Fruit fly (Drosophila melanogaster) whole organism, embryonic: ENCODE data around the gene CG2898.
A peak's percentile ranks its signal among the peaks of the same experiment; 100 is the strongest.

Experiments
- Abd-B ChIP-seq: fragments of 200-800 bp; sonication (Bioruptor generic); optimal IDR thresholded peaks from 2 replicates; lab custom pipeline; 2018; ENCODE audit warnings: missing biosample characterization, mild to moderate bottlenecking, missing genetic modification characterization, moderate library complexity
- Antp ChIP-seq: fragments of 200-800 bp; sonication (Bioruptor generic); optimal IDR thresholded peaks from 3 replicates; lab custom pipeline; 2016; ENCODE audit warnings: missing biosample characterization, missing genetic modification characterization
- Atf6 ChIP-seq: fragments of 200-800 bp; sonication (Bioruptor generic); IDR thresholded peaks from 2 replicates; pipeline ENCODE4 v1.3.6; 2022; ENCODE audit warnings: missing biosample characterization, missing genetic modification characterization
- CG10209 ChIP-seq: fragments of 200-800 bp; sonication (Bioruptor generic); optimal IDR thresholded peaks from 3 replicates; lab custom pipeline; 2017; ENCODE audit warnings: missing biosample characterization, mild to moderate bottlenecking, missing genetic modification characterization, missing genetic modification reagents
- CG11456 ChIP-seq: fragments of 200-800 bp; sonication (Bioruptor generic); IDR thresholded peaks from 3 replicates; pipeline ENCODE4 v1.3.6; 2022; ENCODE audit warnings: missing biosample characterization, missing genetic modification characterization
- CG13287 ChIP-seq: fragments of 200-800 bp; sonication (Bioruptor generic); IDR thresholded peaks from 2 replicates; pipeline ENCODE4 v1.3.6; 2022; ENCODE audit warnings: missing biosample characterization, missing genetic modification characterization; ENCODE audit not compliant: partially characterized antibody
- CG15514 ChIP-seq: fragments of 200-800 bp; sonication (Bioruptor generic); optimal IDR thresholded peaks from 3 replicates; lab custom pipeline; 2017; ENCODE audit warnings: missing biosample characterization, missing genetic modification characterization, mild to moderate bottlenecking, moderate library complexity, missing genetic modification reagents
- CG1603 ChIP-seq: fragments of 200-800 bp; sonication (Bioruptor generic); optimal IDR thresholded peaks from 2 replicates; lab custom pipeline; 2019; ENCODE audit warnings: missing biosample characterization, mild to moderate bottlenecking, missing genetic modification characterization, moderate library complexity
- CG17361 ChIP-seq: fragments of 200-800 bp; sonication (Bioruptor generic); IDR thresholded peaks from 3 replicates; pipeline ENCODE4 v1.3.6; 2022; ENCODE audit warnings: missing biosample characterization, missing genetic modification characterization
- CG18599 ChIP-seq: fragments of 200-800 bp; sonication (Bioruptor generic); optimal IDR thresholded peaks from 3 replicates; lab custom pipeline; 2017; ENCODE audit warnings: missing biosample characterization, missing genetic modification characterization, mild to moderate bottlenecking, moderate library complexity, missing genetic modification reagents
- CG30431 ChIP-seq: fragments of 200-800 bp; sonication (Bioruptor generic); optimal IDR thresholded peaks from 2 replicates; lab custom pipeline; 2017; ENCODE audit warnings: missing biosample characterization, missing genetic modification characterization
- CG42726 ChIP-seq: fragments of 200-800 bp; sonication (Bioruptor generic); IDR thresholded peaks from 2 replicates; pipeline ENCODE4 v1.3.6; 2022; ENCODE audit warnings: missing biosample characterization, missing genetic modification characterization; ENCODE audit not compliant: partially characterized antibody
- CG43689 ChIP-seq: fragments of 200-800 bp; sonication (Bioruptor generic); IDR thresholded peaks from 2 replicates; pipeline ENCODE4 v1.3.6; 2022; ENCODE audit warnings: missing biosample characterization, missing genetic modification characterization
- CG4424 ChIP-seq: fragments of 200-800 bp; sonication (Bioruptor generic); optimal IDR thresholded peaks from 3 replicates; lab custom pipeline; 2016; ENCODE audit warnings: missing biosample characterization, missing genetic modification characterization
- CG5180 ChIP-seq: fragments of 200-800 bp; sonication (Bioruptor generic); optimal IDR thresholded peaks from 3 replicates; lab custom pipeline; 2017; ENCODE audit warnings: missing biosample characterization, missing genetic modification characterization, mild to moderate bottlenecking, moderate library complexity, missing genetic modification reagents
- CG7556 ChIP-seq: fragments of 200-800 bp; sonication (Bioruptor generic); optimal IDR thresholded peaks from 2 replicates; lab custom pipeline; 2017; ENCODE audit warnings: missing biosample characterization, mild to moderate bottlenecking, missing genetic modification characterization
- CG8478 ChIP-seq: fragments of >200 bp; optimal IDR thresholded peaks from 2 replicates; lab custom pipeline; 2018
- CG8944 ChIP-seq: fragments of 200-800 bp; sonication (Bioruptor generic); optimal IDR thresholded peaks from 3 replicates; lab custom pipeline; 2016; ENCODE audit warnings: missing biosample characterization, missing genetic modification characterization
- CG9932 ChIP-seq: fragments of 200-800 bp; sonication (Bioruptor generic); IDR thresholded peaks from 2 replicates; pipeline ENCODE4 v1.3.6; 2022; ENCODE audit warnings: missing biosample characterization, missing genetic modification characterization
- Dad ChIP-seq: fragments of 200-800 bp; sonication (Bioruptor generic); optimal IDR thresholded peaks from 3 replicates; lab custom pipeline; 2016; ENCODE audit warnings: missing biosample characterization, missing genetic modification characterization
- HLH3B ChIP-seq: fragments of 200-800 bp; sonication (Bioruptor generic); IDR thresholded peaks from 2 replicates; pipeline ENCODE4 v1.3.6; 2022; ENCODE audit warnings: missing biosample characterization, missing genetic modification characterization
- HLH54F ChIP-seq: fragments of 200-800 bp; sonication (Bioruptor generic); optimal IDR thresholded peaks from 3 replicates; lab custom pipeline; 2016; ENCODE audit warnings: missing biosample characterization, missing genetic modification characterization
- Hr3 ChIP-seq: fragments of 200-800 bp; sonication (Bioruptor generic); optimal IDR thresholded peaks from 3 replicates; lab custom pipeline; 2016; ENCODE audit warnings: missing biosample characterization, missing genetic modification characterization
- Hr51 ChIP-seq, 2 experiments: fragments of 200-800 bp; sonication (Bioruptor generic); optimal IDR thresholded peaks; 2 replicates in 1 of 2; 3 replicates in 1 of 2; lab custom pipeline; 2016 to 2018; ENCODE audit warnings: missing biosample characterization in 2 of 2, missing genetic modification characterization in 2 of 2, mild to moderate bottlenecking in 1 of 2, moderate library complexity in 1 of 2
- Hr78 ChIP-seq, 2 experiments: fragments of 200-800 bp in 1 of 2; fragments of >200 bp in 1 of 2; sonication (Bioruptor generic) in 1 of 2; optimal IDR thresholded peaks; 2 replicates each; lab custom pipeline; 2017 to 2019; ENCODE audit warnings: missing biosample characterization in 2 of 2, missing genetic modification characterization in 2 of 2, mild to moderate bottlenecking in 1 of 2, moderate library complexity in 1 of 2
- Jarid2 ChIP-seq: fragments of 200-800 bp; sonication (Bioruptor generic); optimal IDR thresholded peaks from 3 replicates; lab custom pipeline; 2017; ENCODE audit warnings: mild to moderate bottlenecking, missing biosample characterization, missing genetic modification reagents, missing genetic modification characterization
- MESR4 ChIP-seq: fragments of 200-800 bp; sonication (Bioruptor generic); optimal IDR thresholded peaks from 2 replicates; lab custom pipeline; 2018; ENCODE audit warnings: missing biosample characterization, mild to moderate bottlenecking, missing genetic modification characterization, moderate library complexity
- Nf-YC ChIP-seq: fragments of 200-800 bp; optimal IDR thresholded peaks from 3 replicates; lab custom pipeline; 2019; ENCODE audit warnings: missing biosample characterization, mild to moderate bottlenecking, missing genetic modification characterization, moderate library complexity
- Ptx1 ChIP-seq: fragments of 200-800 bp; sonication (Bioruptor generic); IDR thresholded peaks from 2 replicates; pipeline ENCODE4 v1.3.6; 2022; ENCODE audit warnings: missing biosample characterization, missing genetic modification characterization
- TFAM ChIP-seq: fragments of 200-800 bp; sonication (Bioruptor generic); optimal IDR thresholded peaks from 2 replicates; lab custom pipeline; 2017; ENCODE audit warnings: missing biosample characterization, missing genetic modification characterization, inconsistent platforms
- amos ChIP-seq: fragments of 200-800 bp; sonication (Bioruptor generic); IDR thresholded peaks from 2 replicates; pipeline ENCODE4 v1.3.6; 2022; ENCODE audit warnings: missing biosample characterization, missing genetic modification characterization; ENCODE audit not compliant: partially characterized antibody
- ash1 ChIP-seq: fragments of 200-800 bp; sonication (Bioruptor generic); optimal IDR thresholded peaks from 2 replicates; lab custom pipeline; 2018; ENCODE audit warnings: missing biosample characterization, mild to moderate bottlenecking, missing genetic modification characterization
- az2 ChIP-seq: fragments of 200-800 bp; sonication (Bioruptor generic); optimal IDR thresholded peaks from 3 replicates; lab custom pipeline; 2016; ENCODE audit warnings: missing biosample characterization, missing genetic modification characterization
- emc ChIP-seq: fragments of 200-800 bp; sonication (Bioruptor generic); optimal IDR thresholded peaks from 2 replicates; lab custom pipeline; 2016; ENCODE audit warnings: missing biosample characterization, missing genetic modification characterization
- ems ChIP-seq: fragments of 200-800 bp; sonication (Bioruptor generic); optimal IDR thresholded peaks from 3 replicates; lab custom pipeline; 2016; ENCODE audit warnings: missing biosample characterization, missing genetic modification characterization
- fd102C ChIP-seq: fragments of 200-800 bp; sonication (Bioruptor generic); optimal IDR thresholded peaks from 2 replicates; lab custom pipeline; 2018; ENCODE audit warnings: missing biosample characterization, mild to moderate bottlenecking, missing genetic modification characterization, moderate library complexity
- h ChIP-seq: fragments of >200 bp; optimal IDR thresholded peaks from 2 replicates; lab custom pipeline; 2017
- lov ChIP-seq, 2 experiments: fragments of 200-800 bp in 1 of 2; fragments of >200 bp in 1 of 2; sonication (Bioruptor generic) in 1 of 2; IDR thresholded peaks in 1 of 2; optimal IDR thresholded peaks in 1 of 2; 2 replicates in 1 of 2; 3 replicates in 1 of 2; pipeline versions ENCODE4 v1.3.6 to Lab custom; 2017 to 2022; ENCODE audit warnings: missing biosample characterization in 1 of 2, missing genetic modification characterization in 1 of 2
- luna ChIP-seq: fragments of 200-800 bp; sonication (Bioruptor generic); optimal IDR thresholded peaks from 2 replicates; lab custom pipeline; 2016; ENCODE audit warnings: missing biosample characterization, missing genetic modification characterization
- nau ChIP-seq: fragments of 200-800 bp; sonication (Bioruptor generic); optimal IDR thresholded peaks from 3 replicates; lab custom pipeline; 2017; ENCODE audit warnings: missing biosample characterization, mild to moderate bottlenecking, missing genetic modification characterization, missing genetic modification reagents
- nerfin-1 ChIP-seq: fragments of 200-800 bp; sonication (Bioruptor generic); optimal IDR thresholded peaks from 3 replicates; lab custom pipeline; 2019; ENCODE audit warnings: missing biosample characterization, mild to moderate bottlenecking, missing genetic modification characterization, moderate library complexity
- p53 ChIP-seq: fragments of 200-800 bp; sonication (Bioruptor generic); optimal IDR thresholded peaks from 2 replicates; lab custom pipeline; 2016; ENCODE audit warnings: missing biosample characterization, missing genetic modification characterization
- so ChIP-seq: fragments of 200-800 bp; sonication (Bioruptor generic); IDR thresholded peaks from 3 replicates; pipeline ENCODE4 v1.3.6; 2022; ENCODE audit warnings: missing biosample characterization, missing genetic modification characterization
- stwl ChIP-seq: fragments of 200-800 bp; sonication (Bioruptor generic); optimal IDR thresholded peaks from 3 replicates; lab custom pipeline; 2018; ENCODE audit warnings: missing biosample characterization, mild to moderate bottlenecking, missing genetic modification characterization, moderate library complexity
- yki ChIP-seq: fragments of >200 bp; optimal IDR thresholded peaks from 3 replicates; lab custom pipeline; 2018
- zen ChIP-seq: fragments of 200-800 bp; sonication (Bioruptor generic); optimal IDR thresholded peaks from 3 replicates; lab custom pipeline; 2018; ENCODE audit warnings: missing biosample characterization, mild to moderate bottlenecking, missing genetic modification characterization, moderate library complexity
- zen2 ChIP-seq: fragments of 200-800 bp; sonication (Bioruptor generic); IDR thresholded peaks from 3 replicates; pipeline ENCODE4 v1.3.6; 2022; ENCODE audit warnings: missing biosample characterization, missing genetic modification characterization; ENCODE audit not compliant: partially characterized antibody
- zf30C ChIP-seq: fragments of 200-800 bp; sonication (Bioruptor generic); optimal IDR thresholded peaks from 3 replicates; lab custom pipeline; 2018; ENCODE audit warnings: missing biosample characterization, mild to moderate bottlenecking, missing genetic modification characterization
- zfh1 ChIP-seq: fragments of 200-800 bp; sonication (Bioruptor generic); IDR thresholded peaks from 3 replicates; pipeline ENCODE4 v1.3.6; 2022; ENCODE audit warnings: missing biosample characterization, missing genetic modification characterization

Gene CG2898

DNA sequence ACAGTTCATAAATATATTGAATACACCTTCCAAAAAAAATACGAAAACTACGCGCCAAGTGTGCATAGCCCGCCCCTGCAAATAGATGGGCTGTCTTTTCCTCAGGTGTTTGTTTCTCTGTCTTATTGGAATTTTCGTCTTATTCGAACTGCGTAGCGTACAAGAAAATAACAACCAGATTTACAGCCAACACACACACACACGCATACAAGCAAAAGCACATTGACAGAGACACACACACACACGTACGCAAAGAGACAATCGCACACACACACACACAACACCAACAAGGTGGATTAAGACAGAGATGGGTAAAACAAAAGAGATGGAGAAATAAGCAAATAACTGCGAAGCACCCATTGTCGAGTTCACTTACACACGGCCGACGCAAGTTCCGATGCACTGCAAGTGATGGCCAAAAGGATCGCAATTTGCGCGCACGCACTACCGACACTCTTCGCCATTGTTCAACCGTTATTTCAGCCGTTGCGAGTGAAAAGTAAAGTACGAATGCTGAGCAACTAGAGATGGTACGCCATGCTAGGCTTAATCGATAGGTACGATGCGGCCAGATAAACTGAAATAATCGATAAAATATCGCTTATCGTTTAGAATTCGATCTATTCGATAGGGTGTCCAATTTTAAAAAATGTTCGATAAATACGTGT is 9.3 kb upstream of the CG2898 start (continued):
- TF ChIP-seq Abd-B (GFP tag; lab: Kevin White, UChicago) (no peak), zen (tag; lab: Kevin White, UChicago) (no peak), h (lab: Kevin White, UChicago) (no peak), CG42726 (peak; percentile 90), CG7556 (peak; percentile 1), Hr3 (GFP tag; lab: Kevin White, UChicago) (no peak), CG30431 (GFP tag; lab: Kevin White, UChicago) (no peak), CG1603 (peak; percentile 82), CG13287 (GFP tag; lab: Robert Waterston, UW) (peak; percentile 91), HLH54F (GFP tag; lab: Kevin White, UChicago) (no peak), CG9932 (GFP tag; lab: Robert Waterston, UW) (peak; percentile 33; the same call in 1 of the 2 replicates), Hr78 (GFP tag; optimal IDR thresholded peaks at IDR 0.05; lab: Kevin White, UChicago) (no peak), Atf6 (GFP tag; lab: Robert Waterston, UW) (peak; percentile 18; the same call in 1 of the 2 replicates), nau (GFP tag; lab: Kevin White, UChicago) (no peak), CG18599 (GFP tag; lab: Kevin White, UChicago) (no peak), Antp (GFP tag; lab: Kevin White, UChicago) (no peak), az2 (GFP tag; lab: Kevin White, UChicago) (no peak), zf30C (no peak), CG5180 (GFP tag; lab: Kevin White, UChicago) (no peak), emc (GFP tag; lab: Kevin White, UChicago) (no peak), yki (lab: Kevin White, UChicago) (no peak), lov (optimal IDR thresholded peaks at IDR 0.05; lab: Kevin White, UChicago) (no peak), lov (GFP tag; IDR thresholded peaks at IDR 0.05; lab: Robert Waterston, UW) (no peak), Nf-YC (tag; lab: Kevin White, UChicago) (peak; percentile 46), luna (GFP tag; lab: Kevin White, UChicago) (no peak), HLH3B (GFP tag; lab: Robert Waterston, UW) (no peak), p53 (no peak), Hr51 (GFP tag; optimal IDR thresholded peaks at IDR 0.05; lab: Kevin White, UChicago) (peak; percentile 0 to 12), zen2 (GFP tag; lab: Robert Waterston, UW) (peak; percentile 87), zfh1 (0 out of 3 replicates have a peak, but pooled peaks have one; percentile 37), MESR4 (GFP tag; lab: Kevin White, UChicago) (peak; percentile 87), ash1 (GFP tag; lab: Kevin White, UChicago) (no peak), CG17361 (peak; percentile 21; the same call in 1 of the 3 replicates), CG4424 (no peak), ems (GFP tag; lab: Kevin White, UChicago) (no peak), CG15514 (GFP tag; lab: Kevin White, UChicago) (peak; percentile 46), stwl (peak; percentile 76), so (GFP tag; lab: Robert Waterston, UW) (no peak), Ptx1 (0 out of 2 replicates have a peak, but pooled peaks have one; percentile 11), Dad (GFP tag; lab: Kevin White, UChicago) (no peak), CG8944 (GFP tag; lab: Kevin White, UChicago) (no peak), CG43689 (GFP tag; lab: Robert Waterston, UW) (no peak), amos (GFP tag; lab: Robert Waterston, UW) (peak; percentile 90), Jarid2 (GFP tag; lab: Kevin White, UChicago) (peak; percentile 37), TFAM (no peak), CG11456 (GFP tag; lab: Robert Waterston, UW) (no peak), nerfin-1 (peak; percentile 55), fd102C (GFP tag; lab: Kevin White, UChicago) (no peak), CG8478 (peak; percentile 94), CG10209 (GFP tag; lab: Kevin White, UChicago) (no peak)
